Worm (Caenorhabditis elegans) whole organism, L3 larva: Measurements from ENCODE around the gene rol-8.

ENCODE experiments used
- ama-1 ChIP-seq: fragments of 150-350 bp; optimal IDR thresholded peaks from 2 replicates; lab custom pipeline; 2018
- elt-3 ChIP-seq, 3 experiments: fragments of 150-350 bp in 1 of 3; sonication (generic microtip) in 2 of 3; optimal IDR thresholded peaks; 2 replicates in 2 of 3; 4 replicates in 1 of 3; lab custom pipeline; 2014 to 2017; ENCODE audit warnings: missing biosample characterization in 3 of 3, missing genetic modification characterization in 3 of 3
- nhr-76 ChIP-seq: fragments of 150-350 bp; sonication (generic microtip); optimal IDR thresholded peaks from 5 replicates; lab custom pipeline; 2014; ENCODE audit warnings: missing biosample characterization, missing genetic modification characterization
- nhr-77 ChIP-seq: fragments of 150-350 bp; optimal IDR thresholded peaks from 2 replicates; lab custom pipeline; 2014; ENCODE audit warnings: missing biosample characterization, missing genetic modification characterization
- skn-1 ChIP-seq: fragments of 150-350 bp; optimal IDR thresholded peaks from 2 replicates; lab custom pipeline; 2014; ENCODE audit warnings: missing biosample characterization, missing genetic modification characterization
- snpc-4 ChIP-seq: fragments of 150-350 bp; optimal IDR thresholded peaks from 2 replicates; lab custom pipeline; 2014; ENCODE audit warnings: missing biosample characterization, missing genetic modification characterization

ce11 chrII:7557981-7558380, 14.1 kb downstream of the rol-8 start:
- TF ChIP-seq nhr-77 (tag; lab: Kevin White, UChicago) (no peak), ama-1 (lab: Kevin White, UChicago) (no peak), skn-1 (tag; lab: Kevin White, UChicago) (no peak), snpc-4 (tag; lab: Kevin White, UChicago) (no peak), nhr-76 (tag; lab: Kevin White, UChicago) (no peak), elt-3 (tag; optimal IDR thresholded peaks at IDR 0.05; lab: Kevin White, UChicago) (no peak)
